Worm (Caenorhabditis elegans) whole organism, L2 larva: ENCODE measurements around the gene ddx-15.

Experiments used
- F13H6.1 ChIP-seq: sonication (generic microtip); optimal IDR thresholded peaks from 2 replicates; lab custom pipeline; 2016; ENCODE audit warnings: missing genetic modification characterization, missing compliant biosample characterization
- Y55F3AM.14 ChIP-seq: fragments of 200-800 bp; sonication (Bioruptor generic); optimal IDR thresholded peaks from 2 replicates; lab custom pipeline; 2018; ENCODE audit warnings: mild to moderate bottlenecking, missing genetic modification characterization, missing compliant biosample characterization
- ama-1 ChIP-seq: fragments of 150-350 bp; optimal IDR thresholded peaks from 2 replicates; lab custom pipeline; 2018; ENCODE audit warnings: inconsistent platforms
- ceh-16 ChIP-seq: fragments of 150-350 bp; optimal IDR thresholded peaks from 2 replicates; lab custom pipeline; 2014; ENCODE audit warnings: missing biosample characterization, missing genetic modification characterization
- elt-1 ChIP-seq: fragments of 150-350 bp; optimal IDR thresholded peaks from 2 replicates; lab custom pipeline; 2014; ENCODE audit warnings: missing biosample characterization, missing genetic modification characterization
- elt-3 ChIP-seq: sonication (generic microtip); optimal IDR thresholded peaks from 2 replicates; lab custom pipeline; 2017; ENCODE audit warnings: missing biosample characterization, missing genetic modification characterization
- lsy-2 ChIP-seq, 2 experiments: fragments of 150-350 bp in 1 of 2; sonication (generic microtip) in 1 of 2; optimal IDR thresholded peaks; 2 replicates each; lab custom pipeline; 2014 to 2017; ENCODE audit warnings: missing biosample characterization in 2 of 2, missing genetic modification characterization in 2 of 2
- mab-5 ChIP-seq: fragments of 150-350 bp; optimal IDR thresholded peaks from 2 replicates; lab custom pipeline; 2014; ENCODE audit warnings: missing biosample characterization, missing genetic modification characterization
- sem-4 ChIP-seq: fragments of 150-350 bp; optimal IDR thresholded peaks from 2 replicates; lab custom pipeline; 2014; ENCODE audit warnings: missing biosample characterization, missing genetic modification reagents, missing genetic modification characterization
- unc-62 ChIP-seq: fragments of 150-350 bp; optimal IDR thresholded peaks from 2 replicates; lab custom pipeline; 2014; ENCODE audit warnings: missing biosample characterization, missing genetic modification reagents, missing genetic modification characterization
- ztf-4 ChIP-seq: fragments of 150-350 bp; optimal IDR thresholded peaks from 2 replicates; lab custom pipeline; 2014; ENCODE audit warnings: missing biosample characterization, missing genetic modification characterization

ce11 chrIII:5630350-5630749 lies 38.8 kb upstream of the ddx-15 start:
- TF ChIP-seq F13H6.1 (tag; lab: Kevin White, UChicago) (no peak), ztf-4 (tag; lab: Kevin White, UChicago) (no peak), sem-4 (tag; lab: Kevin White, UChicago) (no peak), lsy-2 (tag; optimal IDR thresholded peaks at IDR 0.05; lab: Kevin White, UChicago) (no peak), elt-3 (no peak), ceh-16 (tag; lab: Kevin White, UChicago) (no peak), unc-62 (GFP tag; lab: Kevin White, UChicago) (no peak), Y55F3AM.14 (GFP tag; lab: Kevin White, UChicago) (no peak), elt-1 (tag; lab: Kevin White, UChicago) (no peak), ama-1 (lab: Kevin White, UChicago) (no peak), mab-5 (tag; lab: Kevin White, UChicago) (no peak)
